Fruit fly (Drosophila melanogaster): ENCODE measurements around the gene Inx7.

dm6 chrX:6968564-6968963 is 24.8 kb downstream of the Inx7 start, which contains the start of gene Setd3:
- TF ChIP-seq pan (optimal IDR thresholded peaks at IDR 0.05): no peak
- TF ChIP-seq CG9705 (GFP tag; optimal IDR thresholded peaks at IDR 0.05): no peak
- TF ChIP-seq psq (GFP tag; optimal IDR thresholded peaks at IDR 0.05): no peak
- TF ChIP-seq tai (GFP tag; optimal IDR thresholded peaks at IDR 0.05): no peak
- no peak for TF ChIP-seq N (GFP tag; optimal IDR thresholded peaks at IDR 0.05)
- TF ChIP-seq br (GFP tag; optimal IDR thresholded peaks at IDR 0.05): no peak
- TF ChIP-seq Hr83 (GFP tag; optimal IDR thresholded peaks at IDR 0.05; ENCODE audit: poor library complexity, severe bottlenecking): no peak
- TF ChIP-seq sv (GFP tag; optimal IDR thresholded peaks at IDR 0.05): no peak
- TF ChIP-seq lola (GFP tag; optimal IDR thresholded peaks at IDR 0.05): no peak
- no peak for TF ChIP-seq h (GFP tag; optimal IDR thresholded peaks at IDR 0.05)
- no peak for TF ChIP-seq Jra (GFP tag; optimal IDR thresholded peaks at IDR 0.05)
